Worm (Caenorhabditis elegans): Measurements from ENCODE around the gene C15C7.6.

C15C7.6 gene

ce11 chrX:3202350-3202749 is 32.0 kb upstream of the C15C7.6 start:
- TF ChIP-seq duxl-1 (tag; optimal IDR thresholded peaks at IDR 0.05; ENCODE audit: poor library complexity): no peak
- TF ChIP-seq gei-8 (GFP tag; optimal IDR thresholded peaks at IDR 0.05): no peak
- no peak for TF ChIP-seq F44E2.7 (GFP tag; IDR thresholded peaks at IDR 0.05)
- no peak for TF ChIP-seq arid-1 (GFP tag; conservative IDR thresholded peaks at IDR 0.05)
- TF ChIP-seq Y105C5A.15 (GFP tag; IDR thresholded peaks at IDR 0.05): no peak
- TF ChIP-seq ctbp-1 (GFP tag; IDR thresholded peaks at IDR 0.05): no peak
- no peak for TF ChIP-seq tra-1 (GFP tag; IDR thresholded peaks at IDR 0.05)
- TF ChIP-seq lin-1 (GFP tag; IDR thresholded peaks at IDR 0.05): no peak
- no peak for TF ChIP-seq mes-2 (tag; optimal IDR thresholded peaks at IDR 0.05; ENCODE audit: poor library complexity, severe bottlenecking)
- TF ChIP-seq T26A8.4 (GFP tag; IDR thresholded peaks at IDR 0.05): no peak
- TF ChIP-seq lin-13 (GFP tag; optimal IDR thresholded peaks at IDR 0.05): no peak
- no peak for TF ChIP-seq spr-1 (tag; optimal IDR thresholded peaks at IDR 0.05)
- TF ChIP-seq daf-19 (GFP tag; conservative IDR thresholded peaks at IDR 0.05): no peak
- TF ChIP-seq nhr-41 (GFP tag; IDR thresholded peaks at IDR 0.05): no peak
- TF ChIP-seq Y5F2A.4 (GFP tag; optimal IDR thresholded peaks at IDR 0.05): no peak

- TF ChIP-seq gei-8 (GFP tag; optimal IDR thresholded peaks at IDR 0.05) (no peak), ceh-28 (tag; optimal IDR thresholded peaks at IDR 0.05) (no peak), nhr-111 (GFP tag; optimal IDR thresholded peaks at IDR 0.05) (no peak), dmd-6 (GFP tag; IDR thresholded peaks at IDR 0.05) (no peak), zip-2 (tag; optimal IDR thresholded peaks at IDR 0.05) (no peak), F49E8.2 (tag; optimal IDR thresholded peaks at IDR 0.05; ENCODE audit: borderline replicate concordance) (no peak), ceh-44 (GFP tag; IDR thresholded peaks at IDR 0.05) (no peak), hmg-1.1 (GFP tag; IDR thresholded peaks at IDR 0.05) (no peak), lin-39 (tag; optimal IDR thresholded peaks at IDR 0.05) (no peak), pha-4 (GFP tag; IDR thresholded peaks at IDR 0.05) (no peak), pha-4 (tag; optimal IDR thresholded peaks at IDR 0.05) (no peak), tag-97 (GFP tag; IDR thresholded peaks at IDR 0.05) (no peak), daf-12 (tag; optimal IDR thresholded peaks at IDR 0.05) (no peak), pqm-1 (tag; optimal IDR thresholded peaks at IDR 0.05) (no peak), nhr-10 (tag; optimal IDR thresholded peaks at IDR 0.05) (no peak)
Observed at ce11 chrX:3199249-3199648, 28.9 kb upstream of the C15C7.6 start, which contains the start of gene fax-1. Gene fax-1, minus strand, starts transcription at chrX:3199349.

- no peak for TF ChIP-seq mxl-2 (GFP tag; conservative IDR thresholded peaks at IDR 0.05)
- no peak for TF ChIP-seq sdz-12 (GFP tag; optimal IDR thresholded peaks at IDR 0.05)
- TF ChIP-seq nhr-10 (tag; optimal IDR thresholded peaks at IDR 0.05): no peak
- TF ChIP-seq aha-1 (tag): peak; percentile 69
- no peak for TF ChIP-seq daf-12 (tag; optimal IDR thresholded peaks at IDR 0.05)
- no peak for TF ChIP-seq Y5F2A.4 (GFP tag; optimal IDR thresholded peaks at IDR 0.05)
- no peak for TF ChIP-seq duxl-1 (tag; optimal IDR thresholded peaks at IDR 0.05; ENCODE audit: poor library complexity)
- TF ChIP-seq mes-2 (tag; optimal IDR thresholded peaks at IDR 0.05; ENCODE audit: poor library complexity, severe bottlenecking): no peak
- no peak for TF ChIP-seq nhr-111 (GFP tag; optimal IDR thresholded peaks at IDR 0.05)
Observed at ce11 chrX:3197319-3197718, 27.0 kb upstream of the C15C7.6 start.

ce11 chrX:3191353-3192065 is 21.2 kb upstream of the C15C7.6 start:
- TF ChIP-seq madf-5 (GFP tag; IDR thresholded peaks at IDR 0.05): no peak
- TF ChIP-seq ctbp-1 (GFP tag; IDR thresholded peaks at IDR 0.05): 0 out of 2 replicates have a peak, but pooled peaks have one; percentile 11
- peak in 1 of 2 experiments; percentile 30 for TF ChIP-seq unc-62 (GFP tag; optimal IDR thresholded peaks at IDR 0.05 in 1 of 2)
- TF ChIP-seq unc-62 (tag; optimal IDR thresholded peaks at IDR 0.05): no peak
- TF ChIP-seq ces-1 (GFP tag; optimal IDR thresholded peaks at IDR 0.05): peak; percentile 46

Measured in whole organism, L4 larva.